Fruit fly (Drosophila melanogaster) whole organism, embryonic: ENCODE measurements around the gene CG7227.

Experiments used
- Atf6 ChIP-seq: fragments of 200-800 bp; sonication (Bioruptor generic); IDR thresholded peaks from 2 replicates; pipeline ENCODE4 v1.3.6; 2022; ENCODE audit warnings: missing biosample characterization, missing genetic modification characterization
- Bgb ChIP-seq: fragments of 200-800 bp; sonication (Bioruptor generic); IDR thresholded peaks from 2 replicates; pipeline ENCODE4 v1.3.6; 2022; ENCODE audit warnings: missing biosample characterization, missing genetic modification characterization; ENCODE audit not compliant: partially characterized antibody
- CG10321 ChIP-seq: fragments of 200-800 bp; sonication (Bioruptor generic); IDR thresholded peaks from 2 replicates; pipeline ENCODE4 v1.3.6; 2022; ENCODE audit warnings: missing biosample characterization, missing genetic modification characterization
- CG12769 ChIP-seq: fragments of 200-800 bp; sonication (Bioruptor generic); optimal IDR thresholded peaks from 2 replicates; lab custom pipeline; 2019; ENCODE audit warnings: missing biosample characterization, mild to moderate bottlenecking, missing genetic modification characterization, moderate library complexity
- CG13894 ChIP-seq: fragments of 200-800 bp; sonication (Bioruptor generic); optimal IDR thresholded peaks from 3 replicates; lab custom pipeline; 2018; ENCODE audit warnings: missing biosample characterization, mild to moderate bottlenecking, missing genetic modification characterization, moderate library complexity
- CG14965 ChIP-seq: fragments of 200-800 bp; sonication (Bioruptor generic); optimal IDR thresholded peaks from 2 replicates; lab custom pipeline; 2016; ENCODE audit warnings: missing biosample characterization, missing genetic modification characterization, borderline replicate concordance
- CG16863 ChIP-seq: fragments of 200-800 bp; sonication (Bioruptor generic); optimal IDR thresholded peaks from 3 replicates; lab custom pipeline; 2016; ENCODE audit warnings: missing biosample characterization, missing genetic modification characterization
- CG17186 ChIP-seq: fragments of 200-800 bp; sonication (Bioruptor generic); optimal IDR thresholded peaks from 3 replicates; lab custom pipeline; 2017; ENCODE audit warnings: missing biosample characterization, missing genetic modification reagents, missing genetic modification characterization
- CG2116 ChIP-seq: fragments of 200-800 bp; sonication (Bioruptor generic); optimal IDR thresholded peaks from 3 replicates; lab custom pipeline; 2018; ENCODE audit warnings: missing biosample characterization, mild to moderate bottlenecking, missing genetic modification characterization
- CG2120 ChIP-seq: fragments of 200-800 bp; sonication (Bioruptor generic); optimal IDR thresholded peaks from 3 replicates; lab custom pipeline; 2016; ENCODE audit warnings: missing biosample characterization, missing genetic modification characterization
- CG30403 ChIP-seq: fragments of 200-800 bp; sonication (Bioruptor generic); optimal IDR thresholded peaks from 3 replicates; lab custom pipeline; 2016; ENCODE audit warnings: missing biosample characterization, missing genetic modification characterization
- CG34422 ChIP-seq: fragments of 200-800 bp; sonication (Bioruptor generic); IDR thresholded peaks from 3 replicates; pipeline ENCODE4 v1.3.6; 2022; ENCODE audit warnings: missing biosample characterization, missing genetic modification characterization
- CG4730 ChIP-seq: fragments of 200-800 bp; sonication (Bioruptor generic); IDR thresholded peaks from 2 replicates; pipeline ENCODE4 v1.3.6; 2022; ENCODE audit warnings: missing biosample characterization, missing genetic modification characterization
- CG4854 ChIP-seq: fragments of 200-800 bp; sonication (Bioruptor generic); optimal IDR thresholded peaks from 2 replicates; lab custom pipeline; 2016; ENCODE audit warnings: missing biosample characterization, missing genetic modification characterization, inconsistent platforms
- CG6854 ChIP-seq: fragments of 200-800 bp; sonication (Bioruptor generic); optimal IDR thresholded peaks from 3 replicates; lab custom pipeline; 2017; ENCODE audit warnings: missing biosample characterization, mild to moderate bottlenecking, missing genetic modification characterization
- CG7271 ChIP-seq: fragments of 200-800 bp; sonication (Bioruptor generic); optimal IDR thresholded peaks from 2 replicates; lab custom pipeline; 2018; ENCODE audit warnings: missing biosample characterization, mild to moderate bottlenecking, missing genetic modification characterization, moderate library complexity
- CG7786 ChIP-seq: fragments of 200-800 bp; sonication (Bioruptor generic); optimal IDR thresholded peaks from 2 replicates; lab custom pipeline; 2016; ENCODE audit warnings: missing biosample characterization, missing genetic modification characterization
- CG7963 ChIP-seq: fragments of 200-800 bp; sonication (Bioruptor generic); IDR thresholded peaks from 3 replicates; pipeline ENCODE4 v1.3.6; 2022; ENCODE audit warnings: missing biosample characterization, missing genetic modification characterization; ENCODE audit not compliant: partially characterized antibody
- CG7987 ChIP-seq: fragments of 200-800 bp; sonication (Bioruptor generic); optimal IDR thresholded peaks from 2 replicates; lab custom pipeline; 2018; ENCODE audit warnings: missing biosample characterization, mild to moderate bottlenecking, missing genetic modification characterization, moderate library complexity
- CG9215 ChIP-seq: fragments of 200-800 bp; sonication (Bioruptor generic); IDR thresholded peaks from 2 replicates; pipeline ENCODE4 v1.3.6; 2022; ENCODE audit warnings: missing biosample characterization, missing genetic modification characterization
- Chrac-16 ChIP-seq: fragments of 200-800 bp; sonication (Bioruptor generic); optimal IDR thresholded peaks from 3 replicates; lab custom pipeline; 2016; ENCODE audit warnings: missing biosample characterization, missing genetic modification characterization
- Dfd ChIP-seq, 2 experiments: fragments of >200 bp; optimal IDR thresholded peaks; 2 replicates each; lab custom pipeline; 2017; ENCODE audit warnings: missing biosample characterization in 2 of 2, missing genetic modification characterization in 2 of 2
- Dref ChIP-seq: fragments of 200-800 bp; sonication (Bioruptor generic); IDR thresholded peaks from 2 replicates; pipeline ENCODE4 v1.3.6; 2022; ENCODE audit warnings: missing biosample characterization, missing genetic modification characterization
- HmgZ ChIP-seq: fragments of 200-800 bp; sonication (Bioruptor generic); optimal IDR thresholded peaks from 2 replicates; lab custom pipeline; 2018; ENCODE audit warnings: missing biosample characterization, mild to moderate bottlenecking, missing genetic modification characterization
- Hmx ChIP-seq: fragments of 200-800 bp; sonication (Bioruptor generic); optimal IDR thresholded peaks from 2 replicates; lab custom pipeline; 2016; ENCODE audit warnings: missing biosample characterization, missing genetic modification characterization
- Hr78 ChIP-seq, 2 experiments: fragments of 200-800 bp in 1 of 2; fragments of >200 bp in 1 of 2; sonication (Bioruptor generic) in 1 of 2; optimal IDR thresholded peaks; 2 replicates each; lab custom pipeline; 2017 to 2019; ENCODE audit warnings: missing biosample characterization in 2 of 2, missing genetic modification characterization in 2 of 2, mild to moderate bottlenecking in 1 of 2, moderate library complexity in 1 of 2
- Oli ChIP-seq: fragments of 200-800 bp; sonication (Bioruptor generic); optimal IDR thresholded peaks from 2 replicates; lab custom pipeline; 2018; ENCODE audit warnings: missing biosample characterization, mild to moderate bottlenecking, missing genetic modification characterization, moderate library complexity
- Ravus ChIP-seq: fragments of 200-800 bp; sonication (Bioruptor generic); IDR thresholded peaks from 2 replicates; pipeline ENCODE4 v1.3.6; 2022; ENCODE audit warnings: missing biosample characterization, missing genetic modification characterization
- Six4 ChIP-seq: fragments of 200-800 bp; sonication (Bioruptor generic); optimal IDR thresholded peaks from 2 replicates; lab custom pipeline; 2016; ENCODE audit warnings: missing biosample characterization, missing genetic modification characterization
- TFAM ChIP-seq: fragments of 200-800 bp; sonication (Bioruptor generic); optimal IDR thresholded peaks from 2 replicates; lab custom pipeline; 2017; ENCODE audit warnings: missing biosample characterization, missing genetic modification characterization, inconsistent platforms
- Usf ChIP-seq: fragments of 200-800 bp; sonication (Bioruptor generic); optimal IDR thresholded peaks from 2 replicates; lab custom pipeline; 2017; ENCODE audit warnings: missing genotype, missing biosample characterization, missing genetic modification characterization
- abd-A ChIP-seq: fragments of 200-800 bp; sonication (Bioruptor generic); optimal IDR thresholded peaks from 3 replicates; lab custom pipeline; 2019; ENCODE audit warnings: missing biosample characterization, mild to moderate bottlenecking, missing genetic modification characterization, moderate library complexity
- cato ChIP-seq: fragments of 200-800 bp; sonication (Bioruptor generic); optimal IDR thresholded peaks from 2 replicates; lab custom pipeline; 2016; ENCODE audit warnings: missing biosample characterization, missing genetic modification characterization, borderline replicate concordance
- croc ChIP-seq: fragments of 200-800 bp; sonication (Bioruptor generic); conservative IDR thresholded peaks from 3 replicates; pipeline ENCODE4 v1.3.6; 2022; ENCODE audit warnings: missing biosample characterization, missing genetic modification characterization
- dan ChIP-seq: fragments of 200-800 bp; sonication (Bioruptor generic); IDR thresholded peaks from 2 replicates; pipeline ENCODE4 v1.3.6; 2022; ENCODE audit warnings: missing biosample characterization, missing genetic modification characterization
- grau ChIP-seq: fragments of 200-800 bp; optimal IDR thresholded peaks from 3 replicates; lab custom pipeline; 2019; ENCODE audit warnings: missing biosample characterization, mild to moderate bottlenecking, missing genetic modification characterization, moderate library complexity
- jing ChIP-seq: fragments of 200-800 bp; sonication (Bioruptor generic); optimal IDR thresholded peaks from 2 replicates; lab custom pipeline; 2018; ENCODE audit warnings: missing biosample characterization, mild to moderate bottlenecking, missing genetic modification characterization
- kah ChIP-seq: fragments of 200-800 bp; sonication (Bioruptor generic); optimal IDR thresholded peaks from 2 replicates; lab custom pipeline; 2018; ENCODE audit warnings: missing biosample characterization, mild to moderate bottlenecking, missing genetic modification characterization
- ken ChIP-seq: fragments of 200-800 bp; sonication (Bioruptor generic); IDR thresholded peaks from 3 replicates; pipeline ENCODE4 v1.3.6; 2022; ENCODE audit warnings: missing biosample characterization, missing genetic modification characterization
- lilli ChIP-seq: fragments of 200-800 bp; sonication (Bioruptor generic); optimal IDR thresholded peaks from 3 replicates; lab custom pipeline; 2016; ENCODE audit warnings: missing biosample characterization, missing genetic modification characterization
- mld ChIP-seq: fragments of 200-800 bp; sonication (Bioruptor generic); IDR thresholded peaks from 3 replicates; pipeline ENCODE4 v1.3.6; 2022; ENCODE audit warnings: missing biosample characterization, missing genetic modification characterization; ENCODE audit not compliant: partially characterized antibody
- odd ChIP-seq: fragments of 200-800 bp; sonication (Bioruptor generic); optimal IDR thresholded peaks from 2 replicates; lab custom pipeline; 2017; ENCODE audit warnings: missing biosample characterization, mild to moderate bottlenecking, missing genetic modification characterization
- onecut ChIP-seq: fragments of 200-800 bp; sonication (Bioruptor generic); IDR thresholded peaks from 2 replicates; pipeline ENCODE4 v1.3.6; 2022; ENCODE audit warnings: missing biosample characterization, missing genetic modification characterization
- org-1 ChIP-seq: fragments of 200-800 bp; sonication (Bioruptor generic); optimal IDR thresholded peaks from 2 replicates; lab custom pipeline; 2017; ENCODE audit warnings: missing biosample characterization, missing genetic modification characterization
- pros ChIP-seq: fragments of 200-800 bp; sonication (Bioruptor generic); optimal IDR thresholded peaks from 3 replicates; lab custom pipeline; 2019; ENCODE audit warnings: missing biosample characterization, mild to moderate bottlenecking, missing genetic modification characterization, moderate library complexity
- row ChIP-seq: fragments of 200-800 bp; sonication (Bioruptor generic); IDR thresholded peaks from 3 replicates; pipeline ENCODE4 v1.3.6; 2022; ENCODE audit warnings: missing biosample characterization, missing genetic modification characterization
- sim ChIP-seq: fragments of 200-800 bp; sonication (Bioruptor generic); IDR thresholded peaks from 2 replicates; pipeline ENCODE4 v1.3.6; 2022; ENCODE audit warnings: missing biosample characterization, missing genetic modification characterization
- ssp ChIP-seq: fragments of 200-800 bp; sonication (Bioruptor generic); IDR thresholded peaks from 2 replicates; pipeline ENCODE4 v1.3.6; 2022; ENCODE audit warnings: missing biosample characterization, missing genetic modification characterization
- wor ChIP-seq: fragments of 200-800 bp; sonication (Bioruptor generic); IDR thresholded peaks from 2 replicates; pipeline ENCODE4 v1.3.6; 2022; ENCODE audit warnings: missing biosample characterization, missing genetic modification characterization
- z ChIP-seq: fragments of 200-800 bp; sonication (Bioruptor generic); IDR thresholded peaks from 3 replicates; pipeline ENCODE4 v1.3.6; 2022; ENCODE audit warnings: missing biosample characterization, missing genetic modification characterization
- zfh2 ChIP-seq: fragments of 200-800 bp; sonication (Bioruptor generic); optimal IDR thresholded peaks from 2 replicates; lab custom pipeline; 2016; ENCODE audit warnings: missing biosample characterization, missing genetic modification characterization

Gene CG7227

dm6 chr2L:8030693-8031210, 32.8 kb upstream of the CG7227 start, which contains the start of gene Cka (continued):
- TF ChIP-seq cato (GFP tag; lab: Kevin White, UChicago) (no peak), Hmx (GFP tag; lab: Kevin White, UChicago) (no peak), dan (no peak), mld (GFP tag; lab: Robert Waterston, UW) (no peak), kah (GFP tag; lab: Kevin White, UChicago) (no peak), Ravus (no peak), Usf (GFP tag; lab: Kevin White, UChicago) (no peak), Chrac-16 (no peak), Bgb (peak; percentile 61; the same call in 1 of the 2 replicates), Oli (tag; lab: Kevin White, UChicago) (peak; percentile 21), CG17186 (GFP tag; lab: Kevin White, UChicago) (peak; percentile 36), grau (tag; lab: Kevin White, UChicago) (no peak), Six4 (GFP tag; lab: Kevin White, UChicago) (no peak), ken (GFP tag; lab: Robert Waterston, UW) (no peak), jing (GFP tag; lab: Kevin White, UChicago) (no peak), CG7963 (GFP tag; lab: Robert Waterston, UW) (no peak), CG12769 (no peak), zfh2 (GFP tag; lab: Kevin White, UChicago) (no peak), abd-A (no peak), CG14965 (GFP tag; lab: Kevin White, UChicago) (no peak), CG9215 (no peak), CG7271 (no peak), Dfd (GFP tag; optimal IDR thresholded peaks at IDR 0.05; lab: Kevin White, UChicago) (no peak), Dref (GFP tag; lab: Robert Waterston, UW) (peak; percentile 41; the same call in 1 of the 2 replicates), croc (GFP tag; lab: Robert Waterston, UW) (no peak), CG7987 (GFP tag; lab: Kevin White, UChicago) (peak; percentile 16), CG4730 (GFP tag; lab: Robert Waterston, UW) (no peak), CG10321 (peak; percentile 98), CG30403 (GFP tag; lab: Kevin White, UChicago) (no peak), CG7786 (GFP tag; lab: Kevin White, UChicago) (no peak), sim (GFP tag; lab: Robert Waterston, UW) (peak; percentile 13; the same call in 1 of the 2 replicates), wor (GFP tag; lab: Robert Waterston, UW) (no peak), CG34422 (peak; percentile 85), lilli (no peak), CG6854 (no peak), CG13894 (no peak), ssp (GFP tag; lab: Robert Waterston, UW) (no peak), Hr78 (GFP tag; optimal IDR thresholded peaks at IDR 0.05; lab: Kevin White, UChicago) (no peak), odd (no peak), row (no peak), CG16863 (GFP tag; lab: Kevin White, UChicago) (no peak), org-1 (no peak), HmgZ (tag; lab: Kevin White, UChicago) (peak; percentile 72), pros (GFP tag; lab: Kevin White, UChicago) (no peak), z (GFP tag; lab: Robert Waterston, UW) (no peak), Atf6 (GFP tag; lab: Robert Waterston, UW) (no peak), TFAM (GFP tag; lab: Kevin White, UChicago) (no peak), CG2116 (no peak), CG2120 (no peak), onecut (GFP tag; lab: Robert Waterston, UW) (no peak), CG4854 (GFP tag; lab: Kevin White, UChicago) (no peak)
